Fruit fly (Drosophila melanogaster) whole organism, adult: ENCODE results near the gene RabX6.

Experiments
- CG11617 ChIP-seq: fragments of 200-800 bp; sonication (Bioruptor generic); optimal IDR thresholded peaks from 2 replicates; lab custom pipeline; 2017; ENCODE audit warnings: mild to moderate bottlenecking, missing biosample characterization, missing genetic modification reagents, missing genetic modification characterization
- CG12768 ChIP-seq: fragments of 200-800 bp; sonication (Bioruptor generic); optimal IDR thresholded peaks from 2 replicates; lab custom pipeline; 2017; ENCODE audit warnings: missing biosample characterization, missing genetic modification characterization, mild to moderate bottlenecking, moderate library complexity, missing genetic modification reagents
- CG5204 ChIP-seq: fragments of 200-800 bp; sonication (Bioruptor generic); optimal IDR thresholded peaks from 2 replicates; lab custom pipeline; 2016; ENCODE audit warnings: missing biosample characterization, missing genetic modification characterization
- CG7045 ChIP-seq: fragments of 200-800 bp; sonication (Bioruptor generic); optimal IDR thresholded peaks from 2 replicates; lab custom pipeline; 2017; ENCODE audit warnings: missing biosample characterization, mild to moderate bottlenecking, missing genetic modification characterization
- Clk ChIP-seq: fragments of 200-800 bp; sonication (Bioruptor generic); optimal IDR thresholded peaks from 2 replicates; lab custom pipeline; 2017; ENCODE audit warnings: missing biosample characterization, missing genetic modification characterization
- Crg-1 ChIP-seq: fragments of 200-800 bp; sonication (Bioruptor generic); optimal IDR thresholded peaks from 2 replicates; lab custom pipeline; 2016; ENCODE audit warnings: missing biosample characterization, missing genetic modification characterization
- Hr96 ChIP-seq: fragments of 200-800 bp; sonication (Bioruptor generic); optimal IDR thresholded peaks from 2 replicates; lab custom pipeline; 2016; ENCODE audit warnings: missing biosample characterization, missing genetic modification characterization
- cic ChIP-seq: fragments of 200-800 bp; sonication (Bioruptor generic); optimal IDR thresholded peaks from 2 replicates; lab custom pipeline; 2017; ENCODE audit warnings: missing biosample characterization, mild to moderate bottlenecking, missing genetic modification characterization, moderate library complexity
- kay ChIP-seq: fragments of 200-800 bp; sonication (Bioruptor generic); peaks from one replicate; lab custom pipeline; 2016; ENCODE audit warnings: missing biosample characterization, missing genetic modification characterization, borderline replicate concordance
- ovo ChIP-seq: fragments of 200-800 bp; sonication (Bioruptor generic); optimal IDR thresholded peaks from 2 replicates; lab custom pipeline; 2016; ENCODE audit warnings: missing biosample characterization, missing genetic modification characterization
- tj ChIP-seq: fragments of 200-800 bp; sonication (Bioruptor generic); optimal IDR thresholded peaks from 3 replicates; lab custom pipeline; 2017; ENCODE audit warnings: missing biosample characterization, mild to moderate bottlenecking, missing genetic modification characterization, moderate library complexity
- toe ChIP-seq: fragments of 200-800 bp; sonication (Bioruptor generic); optimal IDR thresholded peaks from 2 replicates; lab custom pipeline; 2016; ENCODE audit warnings: missing biosample characterization, missing genetic modification characterization

- TF ChIP-seq kay (GFP tag; lab: Kevin White, UChicago) (no peak), CG11617 (GFP tag; lab: Kevin White, UChicago) (no peak), Clk (GFP tag; lab: Kevin White, UChicago) (no peak), Crg-1 (GFP tag; lab: Kevin White, UChicago) (no peak), CG5204 (no peak), CG12768 (GFP tag; lab: Kevin White, UChicago) (no peak), tj (GFP tag; lab: Kevin White, UChicago) (no peak), cic (GFP tag; lab: Kevin White, UChicago) (peak; percentile 54), CG7045 (GFP tag; lab: Kevin White, UChicago) (no peak), Hr96 (GFP tag; lab: Kevin White, UChicago) (no peak), toe (GFP tag; lab: Kevin White, UChicago) (no peak), ovo (GFP tag; lab: Kevin White, UChicago) (no peak)
Measured at dm6 chr3L:647529-647928, 42.8 kb upstream of the RabX6 start.
